Fruit fly (Drosophila melanogaster) whole organism, wandering third instar larva: ENCODE results near the gene CG14024.

Experiments
- Abd-B ChIP-seq: fragments of >200 bp; optimal IDR thresholded peaks from 2 replicates; lab custom pipeline; 2017; ENCODE audit warnings: missing biosample characterization, missing genetic modification characterization
- CG32264 ChIP-seq: fragments of 200-800 bp; sonication (Bioruptor generic); optimal IDR thresholded peaks from 2 replicates; lab custom pipeline; 2016; ENCODE audit warnings: missing biosample characterization, missing genetic modification characterization
- CG9705 ChIP-seq: fragments of 200-800 bp; sonication (Bioruptor generic); optimal IDR thresholded peaks from 2 replicates; lab custom pipeline; 2018; ENCODE audit warnings: missing biosample characterization, mild to moderate bottlenecking, missing genetic modification characterization
- CrebA ChIP-seq: fragments of 200-800 bp; sonication (Bioruptor generic); optimal IDR thresholded peaks from 2 replicates; lab custom pipeline; 2016; ENCODE audit warnings: missing biosample characterization, mild to moderate bottlenecking, missing genetic modification characterization, borderline replicate concordance
- Dfd ChIP-seq: fragments of >200 bp; optimal IDR thresholded peaks from 2 replicates; lab custom pipeline; 2017; ENCODE audit warnings: missing biosample characterization, missing genetic modification characterization
- Dif ChIP-seq: fragments of 200-275, 200-300 bp; sonication (Bioruptor generic); optimal IDR thresholded peaks from 2 replicates; lab custom pipeline; 2018; ENCODE audit warnings: missing biosample characterization, missing genetic modification characterization; ENCODE audit not compliant: partially characterized antibody
- GATAd ChIP-seq: sonication (Bioruptor generic); optimal IDR thresholded peaks from 2 replicates; lab custom pipeline; 2016; ENCODE audit warnings: missing biosample characterization, missing genetic modification characterization
- HLH106 ChIP-seq: fragments of 200-800 bp; optimal IDR thresholded peaks from 3 replicates; lab custom pipeline; 2019; ENCODE audit warnings: missing biosample characterization, mild to moderate bottlenecking, missing genetic modification characterization, moderate library complexity
- Hnf4 ChIP-seq: fragments of 200-800 bp; sonication (Bioruptor generic); optimal IDR thresholded peaks from 2 replicates; lab custom pipeline; 2016; ENCODE audit warnings: missing biosample characterization, mild to moderate bottlenecking, missing genetic modification characterization
- Hr78 ChIP-seq: fragments of >200 bp; optimal IDR thresholded peaks from 2 replicates; lab custom pipeline; 2017; ENCODE audit warnings: missing biosample characterization, missing genetic modification characterization
- Hr83 ChIP-seq: fragments of 200-300 bp; sonication (Bioruptor generic); optimal IDR thresholded peaks from 2 replicates; lab custom pipeline; 2016; ENCODE audit warnings: missing biosample characterization, mild to moderate bottlenecking, missing genetic modification characterization, moderate library complexity; ENCODE audit not compliant: poor library complexity, severe bottlenecking
- Jra ChIP-seq: sonication (Bioruptor generic); optimal IDR thresholded peaks from 2 replicates; lab custom pipeline; 2016; ENCODE audit warnings: missing biosample characterization, missing genetic modification characterization
- Mio ChIP-seq: sonication (Bioruptor generic); optimal IDR thresholded peaks from 2 replicates; lab custom pipeline; 2016; ENCODE audit warnings: missing biosample characterization, missing genetic modification characterization
- Myc ChIP-seq: fragments of >200 bp; optimal IDR thresholded peaks from 2 replicates; lab custom pipeline; 2017
- N ChIP-seq: fragments of >200 bp; optimal IDR thresholded peaks from 2 replicates; lab custom pipeline; 2018; ENCODE audit warnings: missing biosample characterization, missing external identifiers, missing genetic modification characterization
- OdsH ChIP-seq: fragments of 200-800 bp; sonication (Bioruptor generic); optimal IDR thresholded peaks from 2 replicates; lab custom pipeline; 2016; ENCODE audit warnings: missing biosample characterization, mild to moderate bottlenecking, missing genetic modification characterization
- Rel ChIP-seq, 2 experiments: fragments of 200-800 bp; sonication (Bioruptor generic) in 1 of 2; optimal IDR thresholded peaks; 2 replicates in 1 of 2; 3 replicates in 1 of 2; lab custom pipeline; 2016 to 2019; ENCODE audit warnings: mild to moderate bottlenecking in 2 of 2, missing biosample characterization in 2 of 2, missing genetic modification characterization in 2 of 2, moderate library complexity in 1 of 2
- Sp1 ChIP-seq: fragments of 200-800 bp; sonication (Bioruptor generic); optimal IDR thresholded peaks from 3 replicates; lab custom pipeline; 2019; ENCODE audit warnings: missing biosample characterization, mild to moderate bottlenecking, missing genetic modification characterization, moderate library complexity
- Vsx2 ChIP-seq: fragments of 200-300, 225-300 bp; sonication (Bioruptor generic); optimal IDR thresholded peaks from 2 replicates; lab custom pipeline; 2018; ENCODE audit warnings: missing biosample characterization, missing genetic modification characterization; ENCODE audit not compliant: partially characterized antibody
- br ChIP-seq: fragments of 200-800 bp; sonication (Bioruptor generic); optimal IDR thresholded peaks from 2 replicates; lab custom pipeline; 2016; ENCODE audit warnings: missing biosample characterization, missing genetic modification characterization
- brk ChIP-seq: fragments of 200-800 bp; sonication (Bioruptor generic); optimal IDR thresholded peaks from 2 replicates; lab custom pipeline; 2016; ENCODE audit warnings: missing biosample characterization, mild to moderate bottlenecking, missing genetic modification characterization
- dl ChIP-seq, 2 experiments: fragments of 175-275, 200-275 bp in 1 of 2; fragments of 200-275 bp in 1 of 2; sonication (Bioruptor generic); optimal IDR thresholded peaks; lab custom pipeline; 2018; ENCODE audit warnings: mild to moderate bottlenecking in 2 of 2, missing biosample characterization in 2 of 2, missing genetic modification characterization in 2 of 2, moderate library complexity in 2 of 2; ENCODE audit not compliant: partially characterized antibody in 2 of 2, insufficient read depth in 1 of 2
- dmrt93B ChIP-seq: fragments of 200-800 bp; sonication (Bioruptor generic); optimal IDR thresholded peaks from 2 replicates; lab custom pipeline; 2018; ENCODE audit warnings: missing biosample characterization, mild to moderate bottlenecking, missing genetic modification characterization
- dsf ChIP-seq: sonication (Bioruptor generic); optimal IDR thresholded peaks from 2 replicates; lab custom pipeline; 2016; ENCODE audit warnings: missing biosample characterization, missing genetic modification characterization, borderline replicate concordance
- ey ChIP-seq: fragments of 200-800 bp; sonication (Bioruptor generic); optimal IDR thresholded peaks from 2 replicates; lab custom pipeline; 2016; ENCODE audit warnings: missing biosample characterization, missing genetic modification characterization
- foxo ChIP-seq, 2 experiments: fragments of 200-800 bp; sonication (Bioruptor generic); optimal IDR thresholded peaks; 2 replicates in 1 of 2; 3 replicates in 1 of 2; lab custom pipeline; 2016 to 2017; ENCODE audit warnings: missing biosample characterization in 2 of 2, missing genetic modification characterization in 2 of 2
- fru ChIP-seq: fragments of 200-800 bp; sonication (Bioruptor generic); optimal IDR thresholded peaks from 3 replicates; lab custom pipeline; 2016; ENCODE audit warnings: missing biosample characterization, mild to moderate bottlenecking, missing genetic modification characterization
- h ChIP-seq: fragments of 200-800 bp; sonication (Bioruptor generic); optimal IDR thresholded peaks from 3 replicates; lab custom pipeline; 2016; ENCODE audit warnings: missing biosample characterization, mild to moderate bottlenecking, missing genetic modification characterization
- jim ChIP-seq: fragments of 175-275, 200-325 bp; sonication (Bioruptor generic); optimal IDR thresholded peaks from 2 replicates; lab custom pipeline; 2016; ENCODE audit warnings: missing biosample characterization, mild to moderate bottlenecking, missing genetic modification characterization
- lola ChIP-seq: fragments of >200 bp; optimal IDR thresholded peaks from 2 replicates; lab custom pipeline; 2017; ENCODE audit warnings: missing biosample characterization, missing genetic modification characterization
- pan ChIP-seq: fragments of >200 bp; optimal IDR thresholded peaks from 2 replicates; lab custom pipeline; 2017
- psq ChIP-seq: fragments of 200-800 bp; sonication (Bioruptor generic); optimal IDR thresholded peaks from 3 replicates; lab custom pipeline; 2017; ENCODE audit warnings: missing biosample characterization, mild to moderate bottlenecking, missing genetic modification characterization, moderate library complexity
- rgr ChIP-seq: fragments of 200-800 bp; sonication (Bioruptor generic); optimal IDR thresholded peaks from 3 replicates; lab custom pipeline; 2016; ENCODE audit warnings: missing biosample characterization, mild to moderate bottlenecking, missing genetic modification characterization
- sage ChIP-seq: fragments of 200-800 bp; sonication (Bioruptor generic); optimal IDR thresholded peaks from 2 replicates; lab custom pipeline; 2016; ENCODE audit warnings: missing biosample characterization, mild to moderate bottlenecking, missing genetic modification characterization
- sv ChIP-seq: fragments of 200-800 bp; sonication (Bioruptor generic); optimal IDR thresholded peaks from 3 replicates; lab custom pipeline; 2016; ENCODE audit warnings: missing biosample characterization, missing genetic modification characterization
- tai ChIP-seq: sonication (Bioruptor generic); optimal IDR thresholded peaks from 2 replicates; lab custom pipeline; 2016; ENCODE audit warnings: missing biosample characterization, missing genetic modification characterization
- usp ChIP-seq: fragments of >200 bp; optimal IDR thresholded peaks from 2 replicates; lab custom pipeline; 2017; ENCODE audit warnings: missing biosample characterization, missing genetic modification characterization
- woc ChIP-seq: sonication (Bioruptor generic); optimal IDR thresholded peaks from 2 replicates; lab custom pipeline; 2016; ENCODE audit warnings: missing biosample characterization, mild to moderate bottlenecking, missing genetic modification characterization

The CG14024 gene

dm6 chr2L:5292977-5293513 is 21.6 kb downstream of the CG14024 start:
- TF ChIP-seq dmrt93B, result peak; percentile 92
- TF ChIP-seq Dfd, result no peak
- TF ChIP-seq Sp1 (GFP tag; lab: Kevin White, UChicago), result peak; percentile 98
- peak; percentile 97 for TF ChIP-seq brk (GFP tag; lab: Kevin White, UChicago)
- peak; percentile 94 for TF ChIP-seq tai (GFP tag; lab: Kevin White, UChicago)
- TF ChIP-seq Jra, result peak; percentile 92
- TF ChIP-seq Hnf4, result peak; percentile 97
- TF ChIP-seq HLH106 (tag; lab: Kevin White, UChicago), result peak; percentile 98
- peak; percentile 60 for TF ChIP-seq sv (GFP tag; lab: Kevin White, UChicago)
- no peak for TF ChIP-seq usp (GFP tag; lab: Kevin White, UChicago)
- TF ChIP-seq dsf, result peak; percentile 79
- TF ChIP-seq Hr78 (GFP tag; lab: Kevin White, UChicago), result no peak
- TF ChIP-seq dl (GFP tag; optimal IDR thresholded peaks at IDR 0.05; lab: Kevin White, UChicago; ENCODE audit: insufficient read depth in 1 of 2, partially characterized antibody in 2 of 2), result peak; percentile 34 to 71
- peak; percentile 96 for TF ChIP-seq CG32264
- peak; percentile 98 for TF ChIP-seq Rel (GFP tag; optimal IDR thresholded peaks at IDR 0.05; lab: Kevin White, UChicago)
- TF ChIP-seq Rel (tag; optimal IDR thresholded peaks at IDR 0.05; lab: Kevin White, UChicago), result peak; percentile 90
- no peak for TF ChIP-seq lola (GFP tag; lab: Kevin White, UChicago)
- TF ChIP-seq h (GFP tag; lab: Kevin White, UChicago), result peak; percentile 99
- TF ChIP-seq Abd-B (GFP tag; lab: Kevin White, UChicago), result no peak
- peak; percentile 98 for TF ChIP-seq rgr (GFP tag; lab: Kevin White, UChicago)
- TF ChIP-seq Vsx2 (GFP tag; lab: Kevin White, UChicago), result peak; percentile 47
- TF ChIP-seq CG9705, result peak; percentile 97
- TF ChIP-seq Myc (lab: Kevin White, UChicago), result no peak
- TF ChIP-seq GATAd (GFP tag; lab: Kevin White, UChicago), result no peak
- peak; percentile 84 for TF ChIP-seq Mio (GFP tag; lab: Kevin White, UChicago)
- TF ChIP-seq CrebA (GFP tag; lab: Kevin White, UChicago), result peak; percentile 97
- TF ChIP-seq jim (GFP tag; lab: Kevin White, UChicago), result peak; percentile 86
- TF ChIP-seq woc, result peak; percentile 98
- TF ChIP-seq foxo (GFP tag; optimal IDR thresholded peaks at IDR 0.05; lab: Kevin White, UChicago), result peak; percentile 90 to 98
- peak; percentile 98 for TF ChIP-seq br (GFP tag; lab: Kevin White, UChicago)
- TF ChIP-seq psq (GFP tag; lab: Kevin White, UChicago), result peak; percentile 92
- TF ChIP-seq Hr83 (GFP tag; lab: Kevin White, UChicago), result peak; percentile 84
- TF ChIP-seq sage (GFP tag; lab: Kevin White, UChicago), result peak; percentile 91
- no peak for TF ChIP-seq pan (lab: Kevin White, UChicago)
- peak; percentile 98 for TF ChIP-seq fru
- peak; percentile 75 for TF ChIP-seq N
- TF ChIP-seq ey (GFP tag; lab: Kevin White, UChicago), result peak; percentile 99
- TF ChIP-seq Dif (GFP tag; lab: Kevin White, UChicago), result peak; percentile 86
- TF ChIP-seq OdsH (GFP tag; lab: Kevin White, UChicago), result peak; percentile 99
- TF ChIP-seq, all 38 proteins: peak for 30

dm6 chr2L:5292643-5292963 is 22.1 kb downstream of the CG14024 start:
- TF ChIP-seq Hr83 (GFP tag; lab: Kevin White, UChicago), result no peak
- no peak for TF ChIP-seq Abd-B (GFP tag; lab: Kevin White, UChicago)
- no peak for TF ChIP-seq GATAd (GFP tag; lab: Kevin White, UChicago)
- TF ChIP-seq ey (GFP tag; lab: Kevin White, UChicago), result peak; percentile 97
- TF ChIP-seq h (GFP tag; lab: Kevin White, UChicago), result peak; percentile 97
- TF ChIP-seq tai (GFP tag; lab: Kevin White, UChicago), result no peak
- peak; percentile 92 for TF ChIP-seq sage (GFP tag; lab: Kevin White, UChicago)
- TF ChIP-seq Mio (GFP tag; lab: Kevin White, UChicago), result peak; percentile 83
- no peak for TF ChIP-seq dl (GFP tag; optimal IDR thresholded peaks at IDR 0.05; lab: Kevin White, UChicago; ENCODE audit: insufficient read depth in 1 of 2, partially characterized antibody in 2 of 2)
- TF ChIP-seq rgr (GFP tag; lab: Kevin White, UChicago), result peak; percentile 96
- no peak for TF ChIP-seq Myc (lab: Kevin White, UChicago)
- TF ChIP-seq br (GFP tag; lab: Kevin White, UChicago), result peak; percentile 94
- TF ChIP-seq sv (GFP tag; lab: Kevin White, UChicago), result no peak
- no peak for TF ChIP-seq jim (GFP tag; lab: Kevin White, UChicago)
- peak; percentile 91 for TF ChIP-seq Hnf4
- TF ChIP-seq Vsx2 (GFP tag; lab: Kevin White, UChicago), result no peak
- TF ChIP-seq Jra, result peak; percentile 15
- TF ChIP-seq foxo (GFP tag; optimal IDR thresholded peaks at IDR 0.05; lab: Kevin White, UChicago), result peak; percentile 73 to 96
- TF ChIP-seq CG9705, result peak; percentile 97
- peak; percentile 66 for TF ChIP-seq Dfd
- peak; percentile 85 for TF ChIP-seq brk (GFP tag; lab: Kevin White, UChicago)
- peak; percentile 65 for TF ChIP-seq CrebA (GFP tag; lab: Kevin White, UChicago)
- no peak for TF ChIP-seq pan (lab: Kevin White, UChicago)
- peak; percentile 87 for TF ChIP-seq CG32264
- peak; percentile 84 for TF ChIP-seq psq (GFP tag; lab: Kevin White, UChicago)
- TF ChIP-seq Rel (GFP tag; optimal IDR thresholded peaks at IDR 0.05; lab: Kevin White, UChicago), result peak; percentile 91
- peak; percentile 77 for TF ChIP-seq Rel (tag; optimal IDR thresholded peaks at IDR 0.05; lab: Kevin White, UChicago)
- TF ChIP-seq Hr78 (GFP tag; lab: Kevin White, UChicago), result no peak
- no peak for TF ChIP-seq lola (GFP tag; lab: Kevin White, UChicago)
- no peak for TF ChIP-seq Dif (GFP tag; lab: Kevin White, UChicago)
- TF ChIP-seq dsf, result peak; percentile 85
- TF ChIP-seq usp (GFP tag; lab: Kevin White, UChicago), result no peak
- TF ChIP-seq woc, result peak; percentile 89
- no peak for TF ChIP-seq N
- peak; percentile 94 for TF ChIP-seq fru
- TF ChIP-seq dmrt93B, result peak; percentile 97
- peak; percentile 97 for TF ChIP-seq OdsH (GFP tag; lab: Kevin White, UChicago)
- peak; percentile 98 for TF ChIP-seq HLH106 (tag; lab: Kevin White, UChicago)
- peak; percentile 95 for TF ChIP-seq Sp1 (GFP tag; lab: Kevin White, UChicago)
